Fruit fly (Drosophila melanogaster): ENCODE measurements around the gene fzo.

dm6 chr3R:23201122-23201521 is 2.7 kb downstream of the fzo start:
- TF ChIP-seq CG8478 (optimal IDR thresholded peaks at IDR 0.05) (no peak), CTCF (optimal IDR thresholded peaks at IDR 0.05) (no peak)

All from S2 (cell line).